Worm (Caenorhabditis elegans): ENCODE measurements around the gene Y70C5A.2.

The Y70C5A.2 gene

ce11 chrV:16620874-16621273 is 2.1 kb downstream of the Y70C5A.2 start, which contains the start of gene Y70C5A.3:
TSS of gene Y70C5A.3 (minus strand) at chrV:16620923.
- no peak for TF ChIP-seq crh-2 (tag; optimal IDR thresholded peaks at IDR 0.05)
- no peak for TF ChIP-seq aly-2 (tag; optimal IDR thresholded peaks at IDR 0.05)
- no peak for TF ChIP-seq lin-13 (GFP tag; optimal IDR thresholded peaks at IDR 0.05)
- TF ChIP-seq blmp-1 (tag; optimal IDR thresholded peaks at IDR 0.05; ENCODE audit: insufficient read depth), result no peak
- TF ChIP-seq fos-1 (tag; optimal IDR thresholded peaks at IDR 0.05), result peak; percentile 22

ce11 chrV:16617462-16617861 is 5.5 kb downstream of the Y70C5A.2 start, which contains the start of gene Y70C5A.4:
TSS of gene Y70C5A.4 (plus strand) at chrV:16617762.
- TF ChIP-seq sma-9 (GFP tag; optimal IDR thresholded peaks at IDR 0.05) (no peak), sma-9 (tag; optimal IDR thresholded peaks at IDR 0.05) (no peak), R02D3.7 (tag; optimal IDR thresholded peaks at IDR 0.05) (no peak), ama-1 (optimal IDR thresholded peaks at IDR 0.05) (no peak), nhr-10 (tag; optimal IDR thresholded peaks at IDR 0.05) (no peak), peb-1 (tag; optimal IDR thresholded peaks at IDR 0.05) (no peak), zag-1 (tag; optimal IDR thresholded peaks at IDR 0.05) (no peak), elt-1 (tag; optimal IDR thresholded peaks at IDR 0.05) (no peak), nhr-237 (tag; optimal IDR thresholded peaks at IDR 0.05) (no peak), crh-2 (tag; optimal IDR thresholded peaks at IDR 0.05) (no peak), sem-4 (tag; optimal IDR thresholded peaks at IDR 0.05) (no peak), nhr-12 (tag; optimal IDR thresholded peaks at IDR 0.05) (no peak), F13H6.1 (tag; optimal IDR thresholded peaks at IDR 0.05) (no peak), nhr-21 (tag; optimal IDR thresholded peaks at IDR 0.05) (no peak), lin-39 (tag; optimal IDR thresholded peaks at IDR 0.05) (no peak)

ce11 chrV:16610791-16611385 is 12.1 kb downstream of the Y70C5A.2 start, which contains the start of gene srw-54:
TSS of gene srw-54 (plus strand) at chrV:16611335.
- TF ChIP-seq fos-1 (tag; optimal IDR thresholded peaks at IDR 0.05) (peak; percentile 49), nhr-11 (tag; optimal IDR thresholded peaks at IDR 0.05) (no peak)

- TF ChIP-seq C34F6.9 (tag; optimal IDR thresholded peaks at IDR 0.05), result no peak
- TF ChIP-seq mab-5 (tag; optimal IDR thresholded peaks at IDR 0.05), result no peak
- no peak for TF ChIP-seq ztf-1 (GFP tag; conservative IDR thresholded peaks at IDR 0.05)
- no peak for TF ChIP-seq mdl-1 (tag; optimal IDR thresholded peaks at IDR 0.05)
- TF ChIP-seq sem-4 (tag; optimal IDR thresholded peaks at IDR 0.05), result no peak
- no peak for TF ChIP-seq peb-1 (tag; optimal IDR thresholded peaks at IDR 0.05)
- no peak for TF ChIP-seq nhr-6 (tag; optimal IDR thresholded peaks at IDR 0.05)
- TF ChIP-seq crh-2 (tag; optimal IDR thresholded peaks at IDR 0.05), result peak; percentile 13
- no peak for TF ChIP-seq ama-1 (optimal IDR thresholded peaks at IDR 0.05)
- TF ChIP-seq zag-1 (tag; optimal IDR thresholded peaks at IDR 0.05), result no peak
- no peak for TF ChIP-seq nhr-10 (tag; optimal IDR thresholded peaks at IDR 0.05)
- TF ChIP-seq fos-1 (tag; optimal IDR thresholded peaks at IDR 0.05), result peak; percentile 84
- no peak for TF ChIP-seq ceh-16 (tag; optimal IDR thresholded peaks at IDR 0.05)
- TF ChIP-seq ceh-82 (tag; optimal IDR thresholded peaks at IDR 0.05), result no peak
- no peak for TF ChIP-seq ztf-4 (tag; optimal IDR thresholded peaks at IDR 0.05)
- no peak for TF ChIP-seq elt-3 (tag; optimal IDR thresholded peaks at IDR 0.05)
- TF ChIP-seq mbf-1 (tag; optimal IDR thresholded peaks at IDR 0.05), result no peak
- TF ChIP-seq lin-11 (tag; optimal IDR thresholded peaks at IDR 0.05), result no peak
- peak; percentile 10 for TF ChIP-seq sma-9 (GFP tag; optimal IDR thresholded peaks at IDR 0.05)
- no peak for TF ChIP-seq sma-9 (tag; optimal IDR thresholded peaks at IDR 0.05)
- TF ChIP-seq Y55F3AM.14 (GFP tag; optimal IDR thresholded peaks at IDR 0.05), result no peak
- TF ChIP-seq unc-55 (GFP tag; optimal IDR thresholded peaks at IDR 0.05), result no peak
- TF ChIP-seq lin-39 (tag; optimal IDR thresholded peaks at IDR 0.05), result no peak
- no peak for TF ChIP-seq unc-62 (GFP tag; optimal IDR thresholded peaks at IDR 0.05)
- no peak for TF ChIP-seq gmeb-1 (tag; optimal IDR thresholded peaks at IDR 0.05)
- no peak for TF ChIP-seq alr-1 (tag; optimal IDR thresholded peaks at IDR 0.05)
These were observed 12.9 kb downstream of the Y70C5A.2 start for ce11 chrV:16610094-16610493.

ce11 chrV:16608478-16608877 is 14.5 kb downstream of the Y70C5A.2 start:
- peak; percentile 24 for TF ChIP-seq fos-1 (tag; optimal IDR thresholded peaks at IDR 0.05)
- no peak for TF ChIP-seq C34F6.9 (tag; optimal IDR thresholded peaks at IDR 0.05)
- no peak for TF ChIP-seq nhr-21 (tag; optimal IDR thresholded peaks at IDR 0.05)
- TF ChIP-seq ZK546.5 (tag; optimal IDR thresholded peaks at IDR 0.05), result no peak
- TF ChIP-seq Y55F3AM.14 (GFP tag; optimal IDR thresholded peaks at IDR 0.05), result no peak

Data from whole organism, L2 larva.